Worm (Caenorhabditis elegans): ENCODE measurements around the gene ltah-1.2.
"Not testable (repeated sequence)": the region's sequence is repeated elsewhere in the genome, so short reads cannot be mapped to it uniquely, and the experiment has no call there.

DNA sequence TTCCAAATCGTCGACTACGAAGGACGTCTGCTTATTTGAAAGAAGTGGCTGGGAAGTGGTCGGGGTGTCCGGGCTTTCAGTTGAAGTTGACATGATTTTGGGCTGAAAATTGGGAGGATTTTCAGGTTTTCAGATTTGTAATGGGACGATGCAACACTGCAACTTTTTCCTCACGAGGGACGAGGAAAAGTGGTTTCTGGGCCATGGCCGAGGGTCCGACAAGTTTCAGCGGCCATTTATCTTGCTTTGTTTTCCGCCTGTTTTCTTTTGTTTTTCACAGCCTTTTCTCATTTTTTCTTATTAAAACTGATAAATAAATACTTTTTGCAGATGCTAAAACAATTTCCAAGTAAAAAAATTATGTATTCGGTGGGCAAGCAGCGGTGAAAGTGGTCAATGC lies 30.1 kb downstream of the ltah-1.2 start, which contains the start of gene blos-7:
- TF ChIP-seq ref-1 (GFP tag; conservative IDR thresholded peaks at IDR 0.05); ztf-29 (GFP tag; IDR thresholded peaks at IDR 0.05); T22C8.4 (GFP tag; IDR thresholded peaks at IDR 0.05); med-1 (GFP tag; optimal IDR thresholded peaks at IDR 0.05; ENCODE audit: insufficient read depth); ztf-23 (GFP tag; IDR thresholded peaks at IDR 0.05); klf-2 (GFP tag; conservative IDR thresholded peaks at IDR 0.05); flt-1 (GFP tag; IDR thresholded peaks at IDR 0.05); cog-1 (tag; optimal IDR thresholded peaks at IDR 0.05); tab-1 (GFP tag; IDR thresholded peaks at IDR 0.05): not testable (repeated sequence)

All from whole organism, midembryonic.